Fruit fly (Drosophila melanogaster): ENCODE data around the gene CAHbeta.

DNA sequence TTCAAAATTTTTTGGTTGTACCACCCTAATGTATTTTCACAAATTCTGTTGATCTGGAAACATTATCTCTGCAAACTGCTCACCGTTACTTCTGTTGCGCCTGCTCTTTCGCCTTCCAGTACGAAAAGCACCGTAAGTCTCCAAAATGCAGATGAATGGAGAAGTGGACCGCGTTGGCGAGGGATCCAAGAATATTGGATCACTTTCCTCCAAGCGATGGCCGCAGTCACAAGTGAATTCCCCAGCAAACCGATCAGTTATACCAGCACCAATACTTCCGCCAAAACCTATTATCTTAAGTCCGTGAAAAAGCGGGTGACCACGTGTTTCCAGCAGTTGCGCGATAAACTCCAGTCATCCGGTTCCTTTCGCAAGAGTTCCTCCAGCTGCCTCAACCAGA is 45.7 kb upstream of the CAHbeta start, which contains the start of gene osk:
- TF ChIP-seq CG8478 (optimal IDR thresholded peaks at IDR 0.05) (no peak), CTCF (optimal IDR thresholded peaks at IDR 0.05) (no peak)
